Fruit fly (Drosophila melanogaster) whole organism, embryonic: ENCODE results near the gene JIL-1.
A peak's percentile ranks its signal among the peaks of the same experiment; 100 is the strongest.

ENCODE experiments used
- Adf1 ChIP-seq: fragments of 200-800 bp; sonication (Bioruptor generic); IDR thresholded peaks from 2 replicates; pipeline ENCODE4 v1.3.6; 2022; ENCODE audit warnings: missing biosample characterization, missing genetic modification characterization
- Antp ChIP-seq: fragments of 200-800 bp; sonication (Bioruptor generic); optimal IDR thresholded peaks from 3 replicates; lab custom pipeline; 2016; ENCODE audit warnings: missing biosample characterization, missing genetic modification characterization
- CG10147 ChIP-seq: fragments of 200-800 bp; sonication (Bioruptor generic); optimal IDR thresholded peaks from 2 replicates; lab custom pipeline; 2019; ENCODE audit warnings: missing biosample characterization, mild to moderate bottlenecking, missing genetic modification characterization, moderate library complexity
- CG11093 ChIP-seq: fragments of 200-800 bp; sonication (Bioruptor generic); IDR thresholded peaks from 3 replicates; pipeline ENCODE4 v1.3.6; 2022; ENCODE audit warnings: missing biosample characterization, missing genetic modification characterization
- CG13424 ChIP-seq: fragments of 200-800 bp; sonication (Bioruptor generic); optimal IDR thresholded peaks from 2 replicates; lab custom pipeline; 2019; ENCODE audit warnings: missing biosample characterization, mild to moderate bottlenecking, missing genetic modification characterization, moderate library complexity
- CG14441 ChIP-seq: fragments of 200-800 bp; sonication (Bioruptor generic); IDR thresholded peaks from 2 replicates; pipeline ENCODE4 v1.3.6; 2022; ENCODE audit warnings: missing biosample characterization, missing genetic modification characterization
- CG14860 ChIP-seq: fragments of 200-800 bp; sonication (Bioruptor generic); IDR thresholded peaks from 3 replicates; pipeline ENCODE4 v1.3.6; 2022; ENCODE audit warnings: missing biosample characterization, missing genetic modification characterization; ENCODE audit not compliant: partially characterized antibody
- CG2202 ChIP-seq: fragments of 200-800 bp; sonication (Bioruptor generic); optimal IDR thresholded peaks from 2 replicates; lab custom pipeline; 2018; ENCODE audit warnings: missing biosample characterization, mild to moderate bottlenecking, missing genetic modification characterization
- CG2712 ChIP-seq: fragments of 200-800 bp; optimal IDR thresholded peaks from 3 replicates; lab custom pipeline; 2019; ENCODE audit warnings: missing biosample characterization, mild to moderate bottlenecking, missing genetic modification characterization, moderate library complexity
- CG30020 ChIP-seq: fragments of 200-800 bp; optimal IDR thresholded peaks from 2 replicates; lab custom pipeline; 2019; ENCODE audit warnings: missing biosample characterization, mild to moderate bottlenecking, missing genetic modification characterization, moderate library complexity
- CG3995 ChIP-seq: fragments of 200-800 bp; sonication (Bioruptor generic); optimal IDR thresholded peaks from 3 replicates; lab custom pipeline; 2016; ENCODE audit warnings: missing biosample characterization, missing genetic modification characterization
- CG6254 ChIP-seq: fragments of 200-800 bp; sonication (Bioruptor generic); optimal IDR thresholded peaks from 3 replicates; lab custom pipeline; 2017; ENCODE audit warnings: mild to moderate bottlenecking, missing biosample characterization, missing genetic modification reagents, missing genetic modification characterization
- CG7786 ChIP-seq: fragments of 200-800 bp; sonication (Bioruptor generic); optimal IDR thresholded peaks from 2 replicates; lab custom pipeline; 2016; ENCODE audit warnings: missing biosample characterization, missing genetic modification characterization
- CG7963 ChIP-seq: fragments of 200-800 bp; sonication (Bioruptor generic); IDR thresholded peaks from 3 replicates; pipeline ENCODE4 v1.3.6; 2022; ENCODE audit warnings: missing biosample characterization, missing genetic modification characterization; ENCODE audit not compliant: partially characterized antibody
- CTCF ChIP-seq: fragments of 200-800 bp; sonication (Bioruptor generic); optimal IDR thresholded peaks from 2 replicates; lab custom pipeline; 2017; ENCODE audit warnings: missing biosample characterization, mild to moderate bottlenecking, missing genetic modification characterization, moderate library complexity
- Ets97D ChIP-seq: fragments of 200-800 bp; sonication (Bioruptor generic); optimal IDR thresholded peaks from 3 replicates; lab custom pipeline; 2016; ENCODE audit warnings: missing biosample characterization, missing genetic modification characterization
- Fer3 ChIP-seq: fragments of 200-800 bp; sonication (Bioruptor generic); optimal IDR thresholded peaks from 2 replicates; lab custom pipeline; 2018; ENCODE audit warnings: missing biosample characterization, mild to moderate bottlenecking, missing genetic modification characterization, moderate library complexity
- H2.0 ChIP-seq: fragments of 200-800 bp; sonication (Bioruptor generic); IDR thresholded peaks from 2 replicates; pipeline ENCODE4 v1.3.6; 2022; ENCODE audit warnings: missing biosample characterization, missing genetic modification characterization
- HLH4C ChIP-seq: fragments of 200-800 bp; sonication (Bioruptor generic); IDR thresholded peaks from 3 replicates; pipeline ENCODE4 v1.3.6; 2022; ENCODE audit warnings: missing biosample characterization, missing genetic modification characterization; ENCODE audit not compliant: partially characterized antibody
- Oaz ChIP-seq: fragments of 200-800 bp; sonication (Bioruptor generic); IDR thresholded peaks from 2 replicates; pipeline ENCODE4 v1.3.6; 2022; ENCODE audit warnings: missing biosample characterization, missing genetic modification characterization
- Side ChIP-seq: fragments of 200-800 bp; sonication (Bioruptor generic); optimal IDR thresholded peaks from 2 replicates; lab custom pipeline; 2016; ENCODE audit warnings: missing biosample characterization, missing genetic modification characterization
- Trl ChIP-seq, 3 experiments: fragments of >200 bp in 2 of 3; fragments of 200-800 bp in 1 of 3; sonication (Bioruptor generic) in 1 of 3; optimal IDR thresholded peaks; 2 replicates in 1 of 3; 3 replicates in 2 of 3; lab custom pipeline; 2016 to 2017; ENCODE audit warnings: missing biosample characterization in 1 of 3, missing genetic modification characterization in 1 of 3
- amos ChIP-seq: fragments of 200-800 bp; sonication (Bioruptor generic); IDR thresholded peaks from 2 replicates; pipeline ENCODE4 v1.3.6; 2022; ENCODE audit warnings: missing biosample characterization, missing genetic modification characterization; ENCODE audit not compliant: partially characterized antibody
- ato ChIP-seq: fragments of 200-800 bp; sonication (Bioruptor generic); IDR thresholded peaks from 2 replicates; pipeline ENCODE4 v1.3.6; 2022; ENCODE audit warnings: missing biosample characterization, missing genetic modification characterization; ENCODE audit not compliant: partially characterized antibody
- btn ChIP-seq: fragments of 200-800 bp; sonication (Bioruptor generic); optimal IDR thresholded peaks from 2 replicates; lab custom pipeline; 2016; ENCODE audit warnings: missing biosample characterization, missing genetic modification characterization
- corto ChIP-seq: fragments of 200-800 bp; sonication (Bioruptor generic); optimal IDR thresholded peaks from 2 replicates; lab custom pipeline; 2016; ENCODE audit warnings: missing biosample characterization, mild to moderate bottlenecking, missing genetic modification characterization, moderate library complexity
- dimm ChIP-seq: fragments of 200-800 bp; sonication (Bioruptor generic); IDR thresholded peaks from 2 replicates; pipeline ENCODE4 v1.3.6; 2022; ENCODE audit warnings: missing biosample characterization, missing genetic modification characterization
- dmrt99B ChIP-seq: fragments of 200-800 bp; sonication (Bioruptor generic); optimal IDR thresholded peaks from 2 replicates; lab custom pipeline; 2018; ENCODE audit warnings: missing biosample characterization, mild to moderate bottlenecking, missing genetic modification characterization, moderate library complexity
- ewg ChIP-seq: fragments of 200-800 bp; sonication (Bioruptor generic); optimal IDR thresholded peaks from 3 replicates; lab custom pipeline; 2017; ENCODE audit warnings: mild to moderate bottlenecking, missing biosample characterization, missing genetic modification reagents, missing genetic modification characterization
- fru ChIP-seq: fragments of >200 bp; optimal IDR thresholded peaks from 2 replicates; lab custom pipeline; 2017
- hth ChIP-seq: fragments of >200 bp; optimal IDR thresholded peaks from 2 replicates; lab custom pipeline; 2017; ENCODE audit warnings: inconsistent platforms
- lov ChIP-seq, 2 experiments: fragments of 200-800 bp in 1 of 2; fragments of >200 bp in 1 of 2; sonication (Bioruptor generic) in 1 of 2; IDR thresholded peaks in 1 of 2; optimal IDR thresholded peaks in 1 of 2; 2 replicates in 1 of 2; 3 replicates in 1 of 2; pipeline versions ENCODE4 v1.3.6 to Lab custom; 2017 to 2022; ENCODE audit warnings: missing biosample characterization in 1 of 2, missing genetic modification characterization in 1 of 2
- pan ChIP-seq, 4 experiments: fragments of >200 bp in 3 of 4; fragments of 200-800 bp in 1 of 4; sonication (Bioruptor generic) in 1 of 4; optimal IDR thresholded peaks in 3 of 4; IDR thresholded peaks in 1 of 4; 2 replicates each; pipeline versions ENCODE4 v1.3.6 to Lab custom; 2017 to 2022; ENCODE audit warnings: missing biosample characterization in 2 of 4, missing genetic modification characterization in 2 of 4, mixed read lengths in 1 of 4
- rib ChIP-seq: fragments of 200-800 bp; sonication (Bioruptor generic); IDR thresholded peaks from 2 replicates; pipeline ENCODE4 v1.3.6; 2022; ENCODE audit warnings: missing biosample characterization, missing genetic modification characterization
- sd ChIP-seq: fragments of 200-800 bp; sonication (Bioruptor generic); optimal IDR thresholded peaks from 3 replicates; lab custom pipeline; 2018; ENCODE audit warnings: missing biosample characterization, mild to moderate bottlenecking, missing genetic modification characterization, moderate library complexity
- sqz ChIP-seq: fragments of 200-800 bp; sonication (Bioruptor generic); optimal IDR thresholded peaks from 3 replicates; lab custom pipeline; 2018; ENCODE audit warnings: missing biosample characterization, mild to moderate bottlenecking, missing genetic modification characterization
- sug ChIP-seq: fragments of 200-800 bp; optimal IDR thresholded peaks from 2 replicates; lab custom pipeline; 2019; ENCODE audit warnings: missing biosample characterization, mild to moderate bottlenecking, missing genetic modification characterization, moderate library complexity
- tup ChIP-seq: fragments of 200-800 bp; sonication (Bioruptor generic); optimal IDR thresholded peaks from 2 replicates; lab custom pipeline; 2016; ENCODE audit warnings: missing biosample characterization, mild to moderate bottlenecking, missing genetic modification characterization, moderate library complexity
- tx ChIP-seq: fragments of 200-800 bp; sonication (Bioruptor generic); optimal IDR thresholded peaks from 2 replicates; lab custom pipeline; 2016; ENCODE audit warnings: missing biosample characterization, missing genetic modification characterization
- unpg ChIP-seq: fragments of 200-800 bp; sonication (Bioruptor generic); optimal IDR thresholded peaks from 3 replicates; lab custom pipeline; 2018; ENCODE audit warnings: missing biosample characterization, mild to moderate bottlenecking, missing genetic modification characterization, moderate library complexity
- vfl ChIP-seq: fragments of 200-800 bp; sonication (Bioruptor generic); optimal IDR thresholded peaks from 2 replicates; lab custom pipeline; 2016; ENCODE audit warnings: missing biosample characterization, missing genetic modification characterization
- zen2 ChIP-seq: fragments of 200-800 bp; sonication (Bioruptor generic); IDR thresholded peaks from 3 replicates; pipeline ENCODE4 v1.3.6; 2022; ENCODE audit warnings: missing biosample characterization, missing genetic modification characterization; ENCODE audit not compliant: partially characterized antibody

Gene JIL-1

DNA sequence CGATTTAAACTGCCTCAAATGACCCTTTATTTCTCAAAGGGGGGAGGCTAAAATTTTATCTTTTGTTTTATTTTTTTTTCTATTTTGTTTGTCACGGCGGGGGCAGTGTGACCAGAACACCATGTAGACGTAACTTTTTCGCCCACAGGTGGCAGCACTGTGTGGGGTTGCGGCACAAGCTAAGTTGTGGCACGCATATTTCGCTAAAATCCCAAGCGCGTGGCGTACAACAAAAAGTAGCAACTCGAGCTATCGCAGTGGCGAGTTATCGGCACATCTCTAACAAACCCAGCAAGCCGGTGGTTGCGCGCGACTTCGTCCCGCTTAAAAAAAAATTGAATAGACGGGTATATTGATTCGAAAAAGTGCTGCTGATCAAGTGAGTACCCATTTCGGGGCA lies 30.1 kb upstream of the JIL-1 start, which contains the start of the genes Ufd1 and NaPi-III (continued):
- TF ChIP-seq rib (GFP tag; lab: Robert Waterston, UW) = no peak
- TF ChIP-seq tup (GFP tag; lab: Kevin White, UChicago) = no peak
- TF ChIP-seq Antp (GFP tag; lab: Kevin White, UChicago) = peak; percentile 10
- peak; percentile 38 for TF ChIP-seq vfl (GFP tag; lab: Kevin White, UChicago)
- TF ChIP-seq hth = no peak
- TF ChIP-seq sqz (GFP tag; lab: Kevin White, UChicago) = peak; percentile 88
- no peak for TF ChIP-seq CG6254 (GFP tag; lab: Kevin White, UChicago)
- TF ChIP-seq CG11093 = no peak
- TF ChIP-seq fru (lab: Kevin White, UChicago) = no peak
- TF ChIP-seq corto = no peak
- peak; percentile 64 for TF ChIP-seq CG14860 (GFP tag; lab: Robert Waterston, UW)
- TF ChIP-seq H2.0 (GFP tag; lab: Robert Waterston, UW) = 0 out of 2 replicates have a peak, but pooled peaks have one; percentile 5
- peak; percentile 4 for TF ChIP-seq CG2202
- peak; percentile 77 for TF ChIP-seq sd (tag; lab: Kevin White, UChicago)
- no peak for TF ChIP-seq unpg
- TF ChIP-seq ato = peak; percentile 84
- TF ChIP-seq CG2712 (tag; lab: Kevin White, UChicago) = peak; percentile 56
- TF ChIP-seq CG30020 (tag; lab: Kevin White, UChicago) = peak; percentile 19
- no peak for TF ChIP-seq CG10147 (GFP tag; lab: Kevin White, UChicago)
- peak; percentile 24 for TF ChIP-seq btn (GFP tag; lab: Kevin White, UChicago)
- TF ChIP-seq pan (optimal IDR thresholded peaks at IDR 0.05; lab: Kevin White, UChicago) = no peak
- no peak for TF ChIP-seq pan (GFP tag; optimal IDR thresholded peaks at IDR 0.05 in 1 of 2, IDR thresholded peaks at IDR 0.05 in 1 of 2)
- TF ChIP-seq ewg (GFP tag; lab: Kevin White, UChicago) = peak; percentile 79
- no peak for TF ChIP-seq Trl (optimal IDR thresholded peaks at IDR 0.05; lab: Kevin White, UChicago)
- TF ChIP-seq Trl (GFP tag; optimal IDR thresholded peaks at IDR 0.05; lab: Kevin White, UChicago) = peak; percentile 2
- TF ChIP-seq CG3995 (GFP tag; lab: Kevin White, UChicago) = peak; percentile 26
- TF ChIP-seq Oaz (GFP tag; lab: Robert Waterston, UW) = no peak
- TF ChIP-seq sug = peak; percentile 63
- TF ChIP-seq CG7786 = no peak
- peak; percentile 92 for TF ChIP-seq CTCF
- peak; percentile 90 for TF ChIP-seq amos
- peak; percentile 65; the same call in 2 of the 3 replicates for TF ChIP-seq zen2 (GFP tag; lab: Robert Waterston, UW)
- peak; percentile 92 for TF ChIP-seq Ets97D (GFP tag; lab: Kevin White, UChicago)
- TF ChIP-seq Side (GFP tag; lab: Kevin White, UChicago) = peak; percentile 20
- TF ChIP-seq CG14441 (GFP tag; lab: Robert Waterston, UW) = peak; percentile 56
- TF ChIP-seq Fer3 = no peak
- no peak for TF ChIP-seq dimm (GFP tag; lab: Robert Waterston, UW)
- peak; percentile 41 for TF ChIP-seq tx
- TF ChIP-seq HLH4C = peak; percentile 66; the same call in 2 of the 3 replicates
- TF ChIP-seq Adf1 = 0 out of 2 replicates have a peak, but pooled peaks have one; percentile 11
- TF ChIP-seq dmrt99B (tag; lab: Kevin White, UChicago) = no peak
- peak; percentile 68 for TF ChIP-seq CG7963 (GFP tag; lab: Robert Waterston, UW)
- TF ChIP-seq lov (optimal IDR thresholded peaks at IDR 0.05; lab: Kevin White, UChicago) = no peak
- TF ChIP-seq lov (GFP tag; IDR thresholded peaks at IDR 0.05; lab: Robert Waterston, UW) = peak; percentile 49; the same call in 1 of the 3 replicates
- peak; percentile 23 for TF ChIP-seq CG13424 (tag; lab: Kevin White, UChicago)
